Fruit fly (Drosophila melanogaster): ENCODE measurements around the gene btd.
A peak's percentile ranks its signal among the peaks of the same experiment; 100 is the strongest.

The btd gene

DNA sequence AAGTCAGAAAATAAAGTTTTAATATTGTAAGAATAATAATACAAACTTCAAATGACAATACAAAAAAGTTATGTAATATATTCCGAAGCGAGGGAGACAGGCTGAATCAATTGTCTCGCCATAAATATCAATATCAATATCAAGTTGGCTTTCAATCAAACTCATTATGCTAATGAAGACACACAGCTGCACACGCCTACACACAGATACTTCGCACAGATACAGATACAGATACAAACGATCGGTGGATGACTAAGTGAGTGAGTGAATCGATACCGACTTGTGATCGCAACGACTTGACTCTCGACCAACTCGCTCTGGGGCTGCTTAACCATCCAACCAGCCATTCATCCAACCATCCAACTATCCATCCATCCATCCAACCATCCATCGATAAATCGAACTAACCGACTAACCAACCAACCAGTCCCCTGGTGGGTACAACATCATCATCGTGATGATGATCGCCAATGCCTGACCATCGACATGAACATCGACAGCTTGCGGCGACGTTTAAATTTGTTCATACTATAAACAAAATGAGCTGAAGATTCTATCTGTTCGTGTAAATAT, 50.8 kb downstream of the btd start (continued):
- TF ChIP-seq cg (GFP tag; optimal IDR thresholded peaks at IDR 0.05) (peak; percentile 41), az2 (GFP tag; optimal IDR thresholded peaks at IDR 0.05) (no peak), slp2 (GFP tag; optimal IDR thresholded peaks at IDR 0.05) (no peak), abd-A (tag; optimal IDR thresholded peaks at IDR 0.05) (peak; percentile 21), CG31365 (tag; optimal IDR thresholded peaks at IDR 0.05) (no peak)
